Worm (Caenorhabditis elegans) whole organism, L4 larva: Measurements from ENCODE around the gene C16C8.16.

Experiments
- F37D6.2 ChIP-seq: sonication (generic microtip); optimal IDR thresholded peaks from 2 replicates; lab custom pipeline; 2016; ENCODE audit warnings: mild to moderate bottlenecking, missing genetic modification characterization, missing compliant biosample characterization
- Y75B8A.6 ChIP-seq: fragments of 200-800 bp; sonication (Bioruptor generic); IDR thresholded peaks from 2 replicates; pipeline ENCODE4 v1.3.6; 2022; ENCODE audit warnings: missing genetic modification reagents, missing genetic modification characterization, missing compliant biosample characterization
- ceh-82 ChIP-seq: sonication (generic microtip); optimal IDR thresholded peaks from 2 replicates; lab custom pipeline; 2017; ENCODE audit warnings: missing biosample characterization, missing genetic modification characterization
- egl-27 ChIP-seq: sonication (generic microtip); optimal IDR thresholded peaks from 3 replicates; lab custom pipeline; 2017; ENCODE audit warnings: missing biosample characterization, missing genetic modification reagents, missing genetic modification characterization
- lin-13 ChIP-seq: fragments of 150-350 bp; optimal IDR thresholded peaks from 2 replicates; lab custom pipeline; 2014; ENCODE audit warnings: missing biosample characterization, missing genetic modification reagents, missing genetic modification characterization
- mep-1 ChIP-seq: fragments of 150-350 bp; sonication (generic microtip); optimal IDR thresholded peaks from 3 replicates; lab custom pipeline; 2014; ENCODE audit warnings: missing biosample characterization, missing genetic modification characterization
- nhr-111 ChIP-seq: fragments of 200-800 bp; sonication (Bioruptor generic); optimal IDR thresholded peaks from 2 replicates; lab custom pipeline; 2018; ENCODE audit warnings: mild to moderate bottlenecking, missing genetic modification characterization, missing compliant biosample characterization
- pqm-1 ChIP-seq: sonication (generic microtip); optimal IDR thresholded peaks from 2 replicates; lab custom pipeline; 2017; ENCODE audit warnings: missing biosample characterization, missing genetic modification characterization
- sdz-12 ChIP-seq: fragments of 200-800 bp; sonication (Bioruptor generic); optimal IDR thresholded peaks from 2 replicates; lab custom pipeline; 2018; ENCODE audit warnings: mild to moderate bottlenecking, missing genetic modification characterization, missing compliant biosample characterization
- snpc-4 ChIP-seq: fragments of 150-350 bp; optimal IDR thresholded peaks from 2 replicates; lab custom pipeline; 2014; ENCODE audit warnings: missing biosample characterization, missing genetic modification characterization
- unc-62 ChIP-seq, 3 experiments: fragments of 150-350 bp in 1 of 3; sonication (generic microtip); optimal IDR thresholded peaks in 2 of 3; peaks in 1 of 3; 1 replicate in 1 of 3; 2 replicates in 2 of 3; lab custom pipeline; 2014 to 2017; ENCODE audit warnings: missing biosample characterization in 3 of 3, missing genetic modification characterization in 3 of 3, missing genetic modification reagents in 3 of 3, missing genotype in 1 of 3
- vab-7 ChIP-seq: fragments of 200-800 bp; sonication (Bioruptor generic); IDR thresholded peaks from 2 replicates; pipeline ENCODE4 v1.3.6; 2022; ENCODE audit warnings: missing genetic modification reagents, missing genetic modification characterization, missing compliant biosample characterization
- zfp-3 ChIP-seq: fragments of 200-800 bp; sonication (Bioruptor generic); conservative IDR thresholded peaks from 2 replicates; pipeline ENCODE4 v1.3.6; 2022; ENCODE audit warnings: missing genetic modification reagents, missing genetic modification characterization, missing compliant biosample characterization
- ztf-11 ChIP-seq: fragments of 150-350 bp; optimal IDR thresholded peaks from 2 replicates; lab custom pipeline; 2014; ENCODE audit warnings: missing biosample characterization, missing genetic modification characterization

DNA sequence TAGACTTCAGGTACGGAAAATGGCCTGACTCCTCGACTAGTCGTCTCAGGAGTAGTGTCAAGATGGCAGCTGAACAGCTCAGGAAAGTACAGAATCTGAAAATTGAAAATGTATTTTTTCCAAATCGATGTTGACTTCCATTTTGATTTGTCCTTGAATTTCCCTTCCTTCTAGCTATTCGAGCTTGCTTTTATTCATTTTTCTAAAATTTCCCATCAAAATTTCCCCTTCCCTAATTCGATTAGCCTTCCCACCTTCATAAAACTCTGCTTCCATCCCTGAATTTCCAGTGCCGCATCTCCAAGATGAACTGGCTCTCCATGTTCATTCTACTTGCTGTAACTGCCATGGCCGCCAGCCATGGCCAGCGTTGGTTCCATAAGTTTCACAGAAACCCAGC, 27.3 kb downstream of the C16C8.16 start, which contains the start of gene Y49F6B.6:
- no peak for TF ChIP-seq sdz-12 (GFP tag; lab: Kevin White, UChicago)
- TF ChIP-seq ztf-11 (tag; lab: Kevin White, UChicago) = no peak
- no peak for TF ChIP-seq mep-1 (tag; lab: Kevin White, UChicago)
- no peak for TF ChIP-seq pqm-1
- TF ChIP-seq nhr-111 (GFP tag; lab: Kevin White, UChicago) = no peak
- TF ChIP-seq unc-62 (GFP tag; optimal IDR thresholded peaks at IDR 0.05 in 1 of 2; lab: Kevin White, UChicago) = no peak
- TF ChIP-seq unc-62 (tag; optimal IDR thresholded peaks at IDR 0.05; lab: Kevin White, UChicago) = no peak
- no peak for TF ChIP-seq zfp-3 (GFP tag; lab: Robert Waterston, UW)
- no peak for TF ChIP-seq egl-27 (tag; lab: Kevin White, UChicago)
- TF ChIP-seq vab-7 (GFP tag; lab: Robert Waterston, UW) = no peak
- TF ChIP-seq ceh-82 = no peak
- no peak for TF ChIP-seq lin-13 (GFP tag; lab: Kevin White, UChicago)
- TF ChIP-seq F37D6.2 (tag; lab: Kevin White, UChicago) = no peak
- no peak for TF ChIP-seq snpc-4 (tag; lab: Kevin White, UChicago)
- TF ChIP-seq Y75B8A.6 (GFP tag; lab: Robert Waterston, UW) = no peak
